Fruit fly (Drosophila melanogaster): ENCODE measurements around the gene jb.

dm6 chrX:20411635-20412034 is 21.0 kb upstream of the jb start:
- no peak for TF ChIP-seq Dll (optimal IDR thresholded peaks at IDR 0.05)
- TF ChIP-seq pan (optimal IDR thresholded peaks at IDR 0.05): no peak
- no peak for TF ChIP-seq psq (optimal IDR thresholded peaks at IDR 0.05)
- TF ChIP-seq CG8478 (optimal IDR thresholded peaks at IDR 0.05): peak; percentile 42
- TF ChIP-seq EcR (GFP tag; optimal IDR thresholded peaks at IDR 0.05): no peak
- TF ChIP-seq usp (GFP tag; optimal IDR thresholded peaks at IDR 0.05): no peak

Measured in whole organism.